Worm (Caenorhabditis elegans): Measurements from ENCODE around the gene ncx-5.

Gene ncx-5

DNA sequence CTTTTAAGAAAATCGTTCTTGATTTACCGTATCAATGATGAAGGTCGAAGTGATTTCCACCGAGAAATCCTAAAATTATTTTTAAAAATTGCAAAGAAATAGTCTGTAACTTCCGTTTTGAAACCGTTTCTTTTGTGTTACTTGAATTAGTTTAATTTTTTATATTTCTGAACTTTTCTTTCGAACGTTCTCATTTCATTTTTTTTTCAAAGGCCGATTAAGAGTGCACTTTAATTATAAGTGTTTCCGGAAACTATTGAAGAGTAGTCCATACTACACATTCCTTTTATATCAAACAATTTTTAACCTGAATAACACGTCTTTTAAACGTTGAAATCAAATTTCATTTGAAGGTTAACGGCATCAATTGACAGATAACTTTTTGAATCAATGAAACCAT, 22.2 kb downstream of the ncx-5 start:
- TF ChIP-seq lin-39 (tag; optimal IDR thresholded peaks at IDR 0.05), result no peak
- no peak for TF ChIP-seq ceh-16 (tag; optimal IDR thresholded peaks at IDR 0.05)
- no peak for TF ChIP-seq elt-3 (tag; optimal IDR thresholded peaks at IDR 0.05)
- TF ChIP-seq nfya-1 (tag; optimal IDR thresholded peaks at IDR 0.05; ENCODE audit: insufficient read depth), result no peak
- TF ChIP-seq hmg-11 (tag; optimal IDR thresholded peaks at IDR 0.05), result no peak
- no peak for TF ChIP-seq eor-1 (tag; optimal IDR thresholded peaks at IDR 0.05)
- TF ChIP-seq egl-5 (tag; optimal IDR thresholded peaks at IDR 0.05), result no peak
- no peak for TF ChIP-seq ZK546.5 (tag; optimal IDR thresholded peaks at IDR 0.05)
- no peak for TF ChIP-seq ceh-82 (tag; optimal IDR thresholded peaks at IDR 0.05)
- TF ChIP-seq nhr-67 (tag; optimal IDR thresholded peaks at IDR 0.05), result no peak
- TF ChIP-seq mdl-1 (tag; optimal IDR thresholded peaks at IDR 0.05), result no peak
- no peak for TF ChIP-seq snpc-4 (tag; optimal IDR thresholded peaks at IDR 0.05)
- TF ChIP-seq mml-1 (tag; optimal IDR thresholded peaks at IDR 0.05), result no peak
- TF ChIP-seq ama-1 (optimal IDR thresholded peaks at IDR 0.05), result no peak
- no peak for TF ChIP-seq ztf-4 (tag; optimal IDR thresholded peaks at IDR 0.05)
- TF ChIP-seq R02D3.7 (tag; optimal IDR thresholded peaks at IDR 0.05), result no peak
- no peak for TF ChIP-seq ceh-9 (tag; optimal IDR thresholded peaks at IDR 0.05)
- TF ChIP-seq nhr-12 (tag; optimal IDR thresholded peaks at IDR 0.05), result no peak
- TF ChIP-seq sea-2 (GFP tag; optimal IDR thresholded peaks at IDR 0.05), result no peak
- no peak for TF ChIP-seq nhr-25 (tag; optimal IDR thresholded peaks at IDR 0.05)

DNA sequence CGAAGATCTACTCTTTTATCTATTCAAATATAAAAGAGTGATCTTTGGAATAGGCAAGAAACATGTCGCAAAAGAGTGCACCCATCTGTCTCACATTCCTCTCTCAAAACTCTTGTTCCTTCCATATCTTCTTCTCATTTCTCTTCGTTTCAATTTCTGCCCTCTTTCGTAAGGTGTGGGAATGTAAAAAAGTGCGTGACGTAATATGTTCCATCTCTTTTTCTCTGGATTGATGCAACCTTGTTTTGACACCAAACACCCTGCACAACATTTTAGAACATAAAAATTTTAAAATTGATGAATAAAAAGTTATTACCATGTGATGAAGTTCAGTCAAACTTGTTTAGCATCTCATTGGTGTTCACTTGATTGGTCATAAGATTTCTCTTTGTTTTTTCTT, 22.8 kb downstream of the ncx-5 start:
- no peak for TF ChIP-seq ceh-16 (tag; optimal IDR thresholded peaks at IDR 0.05)
- peak; percentile 20 for TF ChIP-seq nfya-1 (tag; optimal IDR thresholded peaks at IDR 0.05; ENCODE audit: insufficient read depth)

DNA sequence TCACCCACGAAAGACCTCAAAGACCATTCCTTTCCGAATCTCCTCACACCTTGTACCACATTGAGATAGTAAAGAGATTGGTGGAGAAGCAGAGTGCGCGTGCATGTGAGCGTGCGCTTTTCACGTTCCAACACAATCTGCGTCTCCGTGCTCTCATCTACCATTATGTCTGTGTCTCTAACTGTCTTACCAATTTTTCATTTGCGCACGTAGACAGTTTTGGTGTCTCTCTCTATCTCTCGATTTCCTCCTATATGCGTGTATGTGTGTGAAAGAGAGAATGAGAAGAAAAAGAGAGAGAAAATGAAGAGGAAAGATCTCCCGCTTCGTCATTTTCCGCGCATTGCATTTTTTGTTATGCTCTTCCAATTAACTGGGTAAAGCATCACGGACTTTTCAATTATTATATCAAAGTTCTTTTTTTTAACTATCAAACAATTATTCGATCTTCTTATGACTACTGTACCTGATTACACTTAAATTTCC, 23.2 kb downstream of the ncx-5 start:
- TF ChIP-seq ceh-82 (tag; optimal IDR thresholded peaks at IDR 0.05) (peak; percentile 53), zag-1 (tag; optimal IDR thresholded peaks at IDR 0.05) (peak; percentile 58), ama-1 (optimal IDR thresholded peaks at IDR 0.05) (peak; percentile 82), daf-12 (tag; optimal IDR thresholded peaks at IDR 0.05) (peak; percentile 22), lin-15B (tag; optimal IDR thresholded peaks at IDR 0.05) (peak; percentile 73), egl-5 (tag; optimal IDR thresholded peaks at IDR 0.05) (peak; percentile 85), unc-62 (GFP tag; optimal IDR thresholded peaks at IDR 0.05) (peak; percentile 86), nhr-23 (tag; optimal IDR thresholded peaks at IDR 0.05) (peak; percentile 96), tbx-2 (tag; optimal IDR thresholded peaks at IDR 0.05) (peak; percentile 81), lin-39 (tag; optimal IDR thresholded peaks at IDR 0.05) (peak; percentile 94), fkh-2 (tag; optimal IDR thresholded peaks at IDR 0.05) (no peak), nhr-25 (tag; optimal IDR thresholded peaks at IDR 0.05) (peak; percentile 99), nhr-12 (tag; optimal IDR thresholded peaks at IDR 0.05) (no peak), sea-2 (GFP tag; optimal IDR thresholded peaks at IDR 0.05) (no peak), aly-2 (tag; optimal IDR thresholded peaks at IDR 0.05) (no peak), elt-3 (tag; optimal IDR thresholded peaks at IDR 0.05) (peak in 2 of 3 experiments; percentile 80 to 91), nhr-11 (tag; optimal IDR thresholded peaks at IDR 0.05) (peak; percentile 92), hmg-11 (tag; optimal IDR thresholded peaks at IDR 0.05) (peak; percentile 87), egl-27 (tag; optimal IDR thresholded peaks at IDR 0.05) (peak; percentile 84), nfya-1 (tag; optimal IDR thresholded peaks at IDR 0.05; ENCODE audit: insufficient read depth) (peak; percentile 95), nhr-76 (tag; optimal IDR thresholded peaks at IDR 0.05) (peak; percentile 65), mdl-1 (tag; optimal IDR thresholded peaks at IDR 0.05) (peak; percentile 98), R02D3.7 (tag; optimal IDR thresholded peaks at IDR 0.05) (peak; percentile 78), skn-1 (tag; optimal IDR thresholded peaks at IDR 0.05) (peak; percentile 44), nhr-67 (tag; optimal IDR thresholded peaks at IDR 0.05) (no peak), snpc-4 (tag; optimal IDR thresholded peaks at IDR 0.05) (peak; percentile 70), mml-1 (tag; optimal IDR thresholded peaks at IDR 0.05) (peak; percentile 72), ceh-16 (tag; optimal IDR thresholded peaks at IDR 0.05) (peak; percentile 28), fkh-10 (GFP tag; optimal IDR thresholded peaks at IDR 0.05) (peak; percentile 89), eor-1 (tag; optimal IDR thresholded peaks at IDR 0.05) (no peak), fos-1 (tag; optimal IDR thresholded peaks at IDR 0.05) (peak; percentile 79), elt-2 (tag; optimal IDR thresholded peaks at IDR 0.05) (peak; percentile 85), jun-1 (tag; optimal IDR thresholded peaks at IDR 0.05) (peak; percentile 94), pha-4 (tag; optimal IDR thresholded peaks at IDR 0.05) (peak; percentile 99), pqm-1 (tag; optimal IDR thresholded peaks at IDR 0.05) (peak; percentile 96), elt-1 (tag; optimal IDR thresholded peaks at IDR 0.05) (peak; percentile 50), nhr-237 (tag; optimal IDR thresholded peaks at IDR 0.05) (no peak), ZK546.5 (tag; optimal IDR thresholded peaks at IDR 0.05) (no peak), nhr-43 (tag; optimal IDR thresholded peaks at IDR 0.05; ENCODE audit: poor library complexity, severe bottlenecking) (peak; percentile 93), nhr-28 (tag; optimal IDR thresholded peaks at IDR 0.05) (no peak), ceh-9 (tag; optimal IDR thresholded peaks at IDR 0.05) (no peak), ztf-4 (tag; optimal IDR thresholded peaks at IDR 0.05) (peak; percentile 84), nhr-77 (tag; optimal IDR thresholded peaks at IDR 0.05) (no peak), ceh-28 (tag; optimal IDR thresholded peaks at IDR 0.05) (peak; percentile 87), lsy-12 (tag; optimal IDR thresholded peaks at IDR 0.05) (peak; percentile 91)

Measured in whole organism, L3 larva.